Worm (Caenorhabditis elegans) whole organism, late embryonic: ENCODE data around the gene F59E12.6.

Experiments
- C08G9.2 ChIP-seq: sonication (generic microtip); optimal IDR thresholded peaks from 2 replicates; lab custom pipeline; 2016; ENCODE audit warnings: mild to moderate bottlenecking, missing genetic modification characterization, moderate library complexity, missing compliant biosample characterization
- F13H6.1 ChIP-seq: sonication (generic microtip); optimal IDR thresholded peaks from 2 replicates; lab custom pipeline; 2016; ENCODE audit warnings: missing genetic modification characterization, missing compliant biosample characterization
- K02D7.2 ChIP-seq: sonication (generic microtip); optimal IDR thresholded peaks from 2 replicates; lab custom pipeline; 2017; ENCODE audit warnings: mild to moderate bottlenecking, missing genetic modification characterization, missing compliant biosample characterization
- K09A11.1 ChIP-seq: sonication (generic microtip); optimal IDR thresholded peaks from 2 replicates; lab custom pipeline; 2017; ENCODE audit warnings: antibody characterized with exemption, mild to moderate bottlenecking, missing genetic modification characterization, missing compliant biosample characterization; ENCODE audit not compliant: insufficient read depth
- T23F11.4 ChIP-seq: fragments of 200-800 bp; sonication (Bioruptor generic); optimal IDR thresholded peaks from 2 replicates; lab custom pipeline; 2018; ENCODE audit warnings: mild to moderate bottlenecking, missing genetic modification characterization, missing compliant biosample characterization
- Y22D7AL.16 ChIP-seq: sonication (generic microtip); optimal IDR thresholded peaks from 2 replicates; lab custom pipeline; 2016; ENCODE audit warnings: missing genetic modification characterization, missing compliant biosample characterization
- ceh-14 ChIP-seq: sonication (generic microtip); optimal IDR thresholded peaks from 2 replicates; lab custom pipeline; 2016; ENCODE audit warnings: missing genotype, missing genetic modification characterization, missing compliant biosample characterization
- ceh-18 ChIP-seq: sonication (generic microtip); optimal IDR thresholded peaks from 2 replicates; lab custom pipeline; 2016; ENCODE audit warnings: missing genetic modification characterization, missing compliant biosample characterization
- ceh-19 ChIP-seq: fragments of 200-800 bp; sonication (Bioruptor generic); optimal IDR thresholded peaks from 2 replicates; lab custom pipeline; 2018; ENCODE audit warnings: mild to moderate bottlenecking, missing genetic modification characterization, missing compliant biosample characterization
- ceh-2 ChIP-seq: sonication (generic microtip); optimal IDR thresholded peaks from 2 replicates; lab custom pipeline; 2016; ENCODE audit warnings: missing genotype, missing genetic modification characterization, missing compliant biosample characterization
- ceh-22 ChIP-seq: sonication (generic microtip); optimal IDR thresholded peaks from 2 replicates; lab custom pipeline; 2017; ENCODE audit warnings: missing biosample characterization, missing genetic modification characterization
- ceh-31 ChIP-seq: sonication (generic microtip); optimal IDR thresholded peaks from 2 replicates; lab custom pipeline; 2016; ENCODE audit warnings: missing genetic modification characterization, missing compliant biosample characterization
- ceh-34 ChIP-seq: sonication (generic microtip); optimal IDR thresholded peaks from 2 replicates; lab custom pipeline; 2016; ENCODE audit warnings: mild to moderate bottlenecking, missing genetic modification characterization, missing compliant biosample characterization
- ceh-45 ChIP-seq: fragments of 200-800 bp; sonication (Bioruptor generic); IDR thresholded peaks from 2 replicates; pipeline ENCODE4 v1.3.6; 2022; ENCODE audit warnings: missing genetic modification reagents, missing genetic modification characterization, missing compliant biosample characterization
- ceh-6 ChIP-seq: fragments of 200-800 bp; sonication (Bioruptor generic); optimal IDR thresholded peaks from 2 replicates; lab custom pipeline; 2018; ENCODE audit warnings: mild to moderate bottlenecking, missing genetic modification characterization, missing compliant biosample characterization
- elt-2 ChIP-seq: sonication (generic microtip); optimal IDR thresholded peaks from 2 replicates; lab custom pipeline; 2016; ENCODE audit warnings: missing genetic modification reagents, missing genetic modification characterization, missing compliant biosample characterization
- elt-4 ChIP-seq: sonication (generic microtip); optimal IDR thresholded peaks from 2 replicates; lab custom pipeline; 2016; ENCODE audit warnings: missing genetic modification characterization, missing compliant biosample characterization
- fax-1 ChIP-seq: sonication (generic microtip); optimal IDR thresholded peaks from 2 replicates; lab custom pipeline; 2016; ENCODE audit warnings: missing genotype, missing genetic modification characterization, missing compliant biosample characterization
- fkh-10 ChIP-seq: fragments of 150-350 bp; optimal IDR thresholded peaks from 2 replicates; lab custom pipeline; 2014; ENCODE audit warnings: missing biosample characterization, missing genetic modification reagents, missing genetic modification characterization
- hlh-13 ChIP-seq: fragments of 200-800 bp; sonication (Bioruptor generic); optimal IDR thresholded peaks from 2 replicates; lab custom pipeline; 2018; ENCODE audit warnings: mild to moderate bottlenecking, missing genetic modification characterization, missing compliant biosample characterization
- hlh-15 ChIP-seq: sonication (generic microtip); optimal IDR thresholded peaks from 2 replicates; lab custom pipeline; 2016; ENCODE audit warnings: missing genetic modification characterization, missing compliant biosample characterization
- hlh-30 ChIP-seq: sonication (generic microtip); optimal IDR thresholded peaks from 2 replicates; lab custom pipeline; 2017; ENCODE audit warnings: antibody characterized with exemption, missing genetic modification characterization, missing compliant biosample characterization; ENCODE audit not compliant: insufficient read depth
- hlh-6 ChIP-seq: sonication (generic microtip); optimal IDR thresholded peaks from 2 replicates; lab custom pipeline; 2016; ENCODE audit warnings: missing genotype, missing genetic modification characterization, missing compliant biosample characterization
- hlh-8 ChIP-seq: sonication (generic microtip); optimal IDR thresholded peaks from 2 replicates; lab custom pipeline; 2016; ENCODE audit warnings: missing genotype, missing genetic modification characterization, missing compliant biosample characterization
- lim-6 ChIP-seq: sonication (generic microtip); optimal IDR thresholded peaks from 2 replicates; lab custom pipeline; 2016; ENCODE audit warnings: missing genetic modification characterization, missing compliant biosample characterization
- madf-2 ChIP-seq: sonication (generic microtip); optimal IDR thresholded peaks from 2 replicates; lab custom pipeline; 2017; ENCODE audit warnings: missing genetic modification characterization, missing compliant biosample characterization
- mec-3 ChIP-seq: sonication (generic microtip); optimal IDR thresholded peaks from 2 replicates; lab custom pipeline; 2016; ENCODE audit warnings: borderline replicate concordance, missing genetic modification characterization, missing compliant biosample characterization
- nfya-1 ChIP-seq: sonication (generic microtip); optimal IDR thresholded peaks from 2 replicates; lab custom pipeline; 2017; ENCODE audit warnings: missing genetic modification characterization, mild to moderate bottlenecking, missing compliant biosample characterization, antibody characterized with exemption, moderate library complexity
- nhr-11 ChIP-seq: fragments of 150-350 bp; optimal IDR thresholded peaks from 2 replicates; lab custom pipeline; 2014; ENCODE audit warnings: missing biosample characterization, missing genetic modification characterization
- nhr-232 ChIP-seq: sonication (generic microtip); optimal IDR thresholded peaks from 2 replicates; lab custom pipeline; 2016; ENCODE audit warnings: missing genetic modification characterization, missing compliant biosample characterization
- npax-4 ChIP-seq: sonication (generic microtip); optimal IDR thresholded peaks from 2 replicates; lab custom pipeline; 2016; ENCODE audit warnings: missing genetic modification characterization, missing compliant biosample characterization
- pag-3 ChIP-seq: sonication (generic microtip); optimal IDR thresholded peaks from 2 replicates; lab custom pipeline; 2016; ENCODE audit warnings: missing compliant biosample characterization, missing genetic modification characterization, borderline replicate concordance
- pat-9 ChIP-seq: fragments of 200-800 bp; sonication (Bioruptor generic); optimal IDR thresholded peaks from 2 replicates; lab custom pipeline; 2018; ENCODE audit warnings: mild to moderate bottlenecking, missing genetic modification characterization, moderate library complexity, missing compliant biosample characterization
- pax-1 ChIP-seq: fragments of 150-350 bp; optimal IDR thresholded peaks from 2 replicates; lab custom pipeline; 2014; ENCODE audit warnings: missing biosample characterization, missing genetic modification characterization
- pha-2 ChIP-seq: sonication (generic microtip); optimal IDR thresholded peaks from 2 replicates; lab custom pipeline; 2017; ENCODE audit warnings: mild to moderate bottlenecking, missing genetic modification characterization, missing compliant biosample characterization
- pha-4 ChIP-seq: fragments of 150-350 bp; optimal IDR thresholded peaks from 2 replicates; lab custom pipeline; 2018; ENCODE audit warnings: missing biosample characterization, missing genetic modification reagents, missing genetic modification characterization
- ref-2 ChIP-seq: sonication (generic microtip); optimal IDR thresholded peaks from 2 replicates; lab custom pipeline; 2016; ENCODE audit warnings: missing genetic modification characterization, missing compliant biosample characterization
- rnt-1 ChIP-seq: sonication (generic microtip); optimal IDR thresholded peaks from 2 replicates; lab custom pipeline; 2016; ENCODE audit warnings: missing genetic modification characterization, missing compliant biosample characterization
- sdc-2 ChIP-seq: sonication (generic microtip); optimal IDR thresholded peaks from 2 replicates; lab custom pipeline; 2016; ENCODE audit warnings: missing genotype, missing genetic modification characterization, missing compliant biosample characterization
- sox-2 ChIP-seq: fragments of 200-800 bp; sonication (Bioruptor generic); IDR thresholded peaks from 2 replicates; pipeline ENCODE4 v1.3.6; 2022; ENCODE audit warnings: missing genetic modification reagents, missing genetic modification characterization, missing compliant biosample characterization
- sox-4 ChIP-seq: sonication (generic microtip); optimal IDR thresholded peaks from 2 replicates; lab custom pipeline; 2017; ENCODE audit warnings: mild to moderate bottlenecking, missing genetic modification characterization, inconsistent platforms, missing compliant biosample characterization
- tbx-2 ChIP-seq: sonication (generic microtip); optimal IDR thresholded peaks from 2 replicates; lab custom pipeline; 2016; ENCODE audit warnings: missing genetic modification characterization, missing compliant biosample characterization
- ttx-3 ChIP-seq: sonication (generic microtip); optimal IDR thresholded peaks from 2 replicates; lab custom pipeline; 2016; ENCODE audit warnings: missing genetic modification reagents, missing genetic modification characterization, missing compliant biosample characterization
- unc-42 ChIP-seq: sonication (generic microtip); optimal IDR thresholded peaks from 2 replicates; lab custom pipeline; 2016; ENCODE audit warnings: missing genotype, missing genetic modification characterization, missing compliant biosample characterization
- unc-55 ChIP-seq: sonication (generic microtip); optimal IDR thresholded peaks from 2 replicates; lab custom pipeline; 2017; ENCODE audit warnings: missing biosample characterization, missing genetic modification reagents, missing genetic modification characterization
- zip-5 ChIP-seq: sonication (generic microtip); optimal IDR thresholded peaks from 2 replicates; lab custom pipeline; 2016; ENCODE audit warnings: missing genetic modification characterization, missing compliant biosample characterization

F59E12.6 gene

DNA sequence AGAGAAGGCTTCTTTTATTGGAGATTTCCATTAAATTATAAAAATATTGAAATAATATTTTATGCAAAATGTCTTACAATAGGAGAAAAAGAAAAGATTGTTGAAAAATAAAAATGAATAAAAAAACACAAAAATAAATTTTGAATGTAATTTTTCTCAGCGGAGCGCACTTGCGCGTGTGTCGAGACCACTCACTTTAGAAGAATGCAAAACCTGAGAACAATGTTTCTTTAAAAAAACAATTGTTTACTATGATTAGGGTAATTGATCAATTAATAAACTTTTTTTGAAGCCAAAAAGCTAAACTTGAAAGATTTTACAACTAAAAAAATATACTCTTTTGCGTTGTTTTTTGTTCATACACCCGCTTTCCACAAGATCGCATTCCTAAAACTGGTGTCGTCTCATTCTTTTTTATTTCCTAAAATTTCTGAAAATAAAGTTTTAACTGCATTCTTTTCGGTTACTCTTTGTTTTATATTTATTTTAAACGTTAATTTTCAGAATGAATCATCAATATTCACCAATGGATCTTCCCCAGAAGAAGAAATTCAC lies 36.5 kb downstream of the F59E12.6 start, which contains the start of gene ttc-4 (continued):
- no peak for TF ChIP-seq ttx-3 (tag; lab: Kevin White, UChicago)
- no peak for TF ChIP-seq hlh-13 (GFP tag; lab: Kevin White, UChicago)
- TF ChIP-seq ceh-31 (tag; lab: Kevin White, UChicago) = peak; percentile 90
- no peak for TF ChIP-seq hlh-6
- no peak for TF ChIP-seq ceh-45
- no peak for TF ChIP-seq nhr-232
- peak; percentile 27 for TF ChIP-seq lim-6 (tag; lab: Kevin White, UChicago)
- TF ChIP-seq Y22D7AL.16 (tag; lab: Kevin White, UChicago) = no peak
- TF ChIP-seq F13H6.1 (tag; lab: Kevin White, UChicago) = peak; percentile 54
- no peak for TF ChIP-seq pax-1
- peak; percentile 52 for TF ChIP-seq ceh-14 (tag; lab: Kevin White, UChicago)
- TF ChIP-seq npax-4 (tag; lab: Kevin White, UChicago) = no peak

DNA sequence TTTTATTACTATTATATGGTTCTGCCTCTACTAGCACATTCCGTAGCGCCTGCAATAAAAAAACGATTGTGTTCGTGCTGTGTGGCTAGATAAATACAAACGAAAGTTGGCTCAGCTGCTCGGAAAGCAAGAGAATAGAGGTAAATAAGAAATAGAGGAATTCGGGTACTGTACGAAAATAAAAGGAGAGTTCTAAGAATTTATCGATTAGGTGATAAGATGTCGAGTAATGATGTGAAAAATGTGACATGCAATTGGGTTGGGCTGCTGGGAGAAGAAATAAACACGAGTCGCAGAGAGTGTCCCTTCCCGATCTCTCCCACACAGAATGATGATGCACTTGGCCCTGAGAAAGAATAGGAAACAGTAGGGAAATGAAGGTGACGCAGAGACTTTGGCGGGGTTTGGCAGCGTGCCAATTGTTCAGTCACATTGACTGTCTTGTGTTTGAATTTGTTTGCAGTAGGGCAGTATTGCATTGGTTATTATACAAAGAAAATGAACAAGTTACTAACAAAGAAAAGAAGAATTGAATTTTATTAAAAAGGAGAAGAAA lies 37.3 kb downstream of the F59E12.6 start, which contains the start of gene cdc-14:
cdc-14 (minus strand) TSS at position 51 of the 556 bp plus-strand sequence.
- peak; percentile 33 for TF ChIP-seq sdc-2 (tag; lab: Kevin White, UChicago)
- TF ChIP-seq pha-4 (tag; lab: Kevin White, UChicago) = no peak
- TF ChIP-seq hlh-15 (tag; lab: Kevin White, UChicago) = no peak
- TF ChIP-seq fax-1 (tag; lab: Kevin White, UChicago) = no peak
- no peak for TF ChIP-seq fkh-10 (GFP tag; lab: Kevin White, UChicago)
- TF ChIP-seq unc-42 (tag; lab: Kevin White, UChicago) = peak; percentile 59
- TF ChIP-seq ceh-18 (tag; lab: Kevin White, UChicago) = peak; percentile 81
- TF ChIP-seq unc-55 (GFP tag; lab: Kevin White, UChicago) = peak; percentile 64
- peak; percentile 37 for TF ChIP-seq rnt-1
- TF ChIP-seq zip-5 (tag; lab: Kevin White, UChicago) = no peak
- TF ChIP-seq ceh-45 = 0 out of 2 replicates have a peak, but pooled peaks have one; percentile 24
- peak; percentile 95 for TF ChIP-seq hlh-30 (tag; lab: Kevin White, UChicago)
- TF ChIP-seq sox-2 = peak; percentile 18; the same call in 1 of the 2 replicates
- peak; percentile 65 for TF ChIP-seq ceh-31 (tag; lab: Kevin White, UChicago)
- TF ChIP-seq ref-2 (tag; lab: Kevin White, UChicago) = peak; percentile 56
- TF ChIP-seq T23F11.4 (GFP tag; lab: Kevin White, UChicago) = no peak
- no peak for TF ChIP-seq ttx-3 (tag; lab: Kevin White, UChicago)
- no peak for TF ChIP-seq elt-4 (tag; lab: Kevin White, UChicago)
- TF ChIP-seq nhr-11 (tag; lab: Kevin White, UChicago) = no peak
- no peak for TF ChIP-seq C08G9.2 (tag; lab: Kevin White, UChicago)
- peak; percentile 76 for TF ChIP-seq tbx-2 (tag; lab: Kevin White, UChicago)
- no peak for TF ChIP-seq lim-6 (tag; lab: Kevin White, UChicago)
- TF ChIP-seq ceh-2 (tag; lab: Kevin White, UChicago) = no peak
- no peak for TF ChIP-seq pha-2 (tag; lab: Kevin White, UChicago)
- no peak for TF ChIP-seq K02D7.2 (tag; lab: Kevin White, UChicago)
- peak; percentile 57 for TF ChIP-seq elt-2 (tag; lab: Kevin White, UChicago)
- peak; percentile 38 for TF ChIP-seq hlh-6
- no peak for TF ChIP-seq F13H6.1 (tag; lab: Kevin White, UChicago)
- peak; percentile 69 for TF ChIP-seq ceh-34
- no peak for TF ChIP-seq ceh-22 (tag; lab: Kevin White, UChicago)
- TF ChIP-seq nfya-1 (tag; lab: Kevin White, UChicago) = peak; percentile 72
- no peak for TF ChIP-seq hlh-13 (GFP tag; lab: Kevin White, UChicago)
- peak; percentile 13 for TF ChIP-seq hlh-8

DNA sequence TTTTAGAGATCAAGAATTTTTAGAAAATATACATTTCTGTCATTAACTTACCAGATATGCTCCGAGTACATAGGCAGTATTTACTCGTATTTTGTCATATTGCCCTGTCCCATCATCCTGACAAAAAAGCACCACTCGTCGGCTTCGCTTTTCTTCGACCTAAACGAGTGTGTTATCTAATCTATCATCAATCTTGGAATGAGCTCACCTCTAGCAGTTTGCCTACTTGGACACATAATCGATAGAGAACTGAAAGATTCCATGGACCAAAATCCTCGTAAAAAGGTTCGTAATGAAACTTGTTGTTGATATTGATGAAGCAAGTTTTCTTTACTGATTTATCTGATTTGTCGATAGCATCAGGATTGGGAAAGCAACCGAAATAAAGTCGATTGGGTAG lies 37.9 kb downstream of the F59E12.6 start:
- TF ChIP-seq rnt-1 (no peak), ceh-19 (GFP tag; lab: Kevin White, UChicago) (no peak), pag-3 (no peak), elt-2 (tag; lab: Kevin White, UChicago) (no peak), pat-9 (tag; lab: Kevin White, UChicago) (no peak), ceh-6 (GFP tag; lab: Kevin White, UChicago) (no peak), hlh-30 (tag; lab: Kevin White, UChicago) (no peak), hlh-15 (tag; lab: Kevin White, UChicago) (no peak), mec-3 (no peak), nfya-1 (tag; lab: Kevin White, UChicago) (no peak), pha-2 (tag; lab: Kevin White, UChicago) (no peak), madf-2 (tag; lab: Kevin White, UChicago) (no peak), nhr-232 (no peak), sox-4 (tag; lab: Kevin White, UChicago) (no peak), K09A11.1 (tag; lab: Kevin White, UChicago) (no peak), unc-42 (tag; lab: Kevin White, UChicago) (no peak)
